Fruit fly (Drosophila melanogaster): Measurements from ENCODE around the gene Reps.

Reps gene

dm6 chr2L:11106562-11106962 is at the start of gene Reps (continued):
- TF ChIP-seq CG10431 (GFP tag; optimal IDR thresholded peaks at IDR 0.05) = peak; percentile 94
- TF ChIP-seq H15 (GFP tag; IDR thresholded peaks at IDR 0.05) = peak; percentile 99
- TF ChIP-seq ATbp (GFP tag; optimal IDR thresholded peaks at IDR 0.05) = peak; percentile 96
- peak; percentile 52; the same call in 1 of the 2 replicates for TF ChIP-seq inv (GFP tag; IDR thresholded peaks at IDR 0.05; ENCODE audit: partially characterized antibody)
- TF ChIP-seq CG8388 (GFP tag; optimal IDR thresholded peaks at IDR 0.05) = peak; percentile 98
- TF ChIP-seq Side (GFP tag; optimal IDR thresholded peaks at IDR 0.05) = peak; percentile 96
- TF ChIP-seq CG16813 (GFP tag; IDR thresholded peaks at IDR 0.05; ENCODE audit: partially characterized antibody) = peak; percentile 68
- peak; percentile 94 for TF ChIP-seq kah (GFP tag; optimal IDR thresholded peaks at IDR 0.05)
- peak; percentile 97 for TF ChIP-seq CG9609 (GFP tag; optimal IDR thresholded peaks at IDR 0.05)
- peak; percentile 70 for TF ChIP-seq pfk (GFP tag; optimal IDR thresholded peaks at IDR 0.05)
- peak; percentile 97 for TF ChIP-seq CG15011 (GFP tag; optimal IDR thresholded peaks at IDR 0.05)
- peak; percentile 97 for TF ChIP-seq CG8944 (GFP tag; optimal IDR thresholded peaks at IDR 0.05)
- peak; percentile 95 for TF ChIP-seq ab (GFP tag; optimal IDR thresholded peaks at IDR 0.05)
- peak; percentile 88 for TF ChIP-seq Myb (GFP tag; optimal IDR thresholded peaks at IDR 0.05)
- no peak for TF ChIP-seq Lpt (GFP tag; optimal IDR thresholded peaks at IDR 0.05)
- peak; percentile 96 for TF ChIP-seq CG12071 (GFP tag; optimal IDR thresholded peaks at IDR 0.05)
- peak; percentile 100 for TF ChIP-seq CG7928 (GFP tag; optimal IDR thresholded peaks at IDR 0.05)
- peak; percentile 98 for TF ChIP-seq zfh2 (GFP tag; optimal IDR thresholded peaks at IDR 0.05)
- peak; percentile 98 to 99 for TF ChIP-seq chif (GFP tag; optimal IDR thresholded peaks at IDR 0.05)
- TF ChIP-seq Doc2 (GFP tag; IDR thresholded peaks at IDR 0.05) = peak; percentile 96
- TF ChIP-seq gcm (GFP tag; optimal IDR thresholded peaks at IDR 0.05) = peak; percentile 97
- TF ChIP-seq CG13296 (GFP tag; optimal IDR thresholded peaks at IDR 0.05) = peak; percentile 97
- peak; percentile 98 for TF ChIP-seq sens-2 (GFP tag; IDR thresholded peaks at IDR 0.05)
- TF ChIP-seq CG2199 (GFP tag; IDR thresholded peaks at IDR 0.05) = peak; percentile 99
- TF ChIP-seq HmgD (GFP tag; optimal IDR thresholded peaks at IDR 0.05) = peak; percentile 96
- TF ChIP-seq pum (GFP tag; optimal IDR thresholded peaks at IDR 0.05) = peak; percentile 98
- peak; percentile 96 for TF ChIP-seq luna (GFP tag; optimal IDR thresholded peaks at IDR 0.05)
- peak; percentile 98 for TF ChIP-seq Drgx (GFP tag; IDR thresholded peaks at IDR 0.05)
- peak; percentile 98 for TF ChIP-seq CG9215 (GFP tag; IDR thresholded peaks at IDR 0.05)
- TF ChIP-seq zfh1 (GFP tag; IDR thresholded peaks at IDR 0.05) = peak; percentile 99
- TF ChIP-seq Adf1 (GFP tag; IDR thresholded peaks at IDR 0.05) = peak; percentile 86
- TF ChIP-seq Jarid2 (GFP tag; optimal IDR thresholded peaks at IDR 0.05) = peak; percentile 90
- peak; percentile 96 for TF ChIP-seq Lhr (GFP tag; optimal IDR thresholded peaks at IDR 0.05)
- peak; percentile 98 for TF ChIP-seq Atf-2 (GFP tag; optimal IDR thresholded peaks at IDR 0.05)
- TF ChIP-seq CG8290 (GFP tag; optimal IDR thresholded peaks at IDR 0.05) = peak; percentile 99
- peak; percentile 96 for TF ChIP-seq CG8290 (tag; optimal IDR thresholded peaks at IDR 0.05)
- TF ChIP-seq jigr1 (GFP tag; IDR thresholded peaks at IDR 0.05) = peak; percentile 98
- TF ChIP-seq fd64A (GFP tag; optimal IDR thresholded peaks at IDR 0.05) = peak; percentile 94
- peak; percentile 97 for TF ChIP-seq CG7786 (GFP tag; optimal IDR thresholded peaks at IDR 0.05)
- TF ChIP-seq CG6813 (GFP tag; optimal IDR thresholded peaks at IDR 0.05) = peak; percentile 97
- peak; percentile 38 for TF ChIP-seq gfzf (GFP tag; optimal IDR thresholded peaks at IDR 0.05)
- peak; percentile 94 for TF ChIP-seq D19B (GFP tag; optimal IDR thresholded peaks at IDR 0.05)
- TF ChIP-seq chm (GFP tag; IDR thresholded peaks at IDR 0.05) = peak; percentile 98
- peak; percentile 90 for TF ChIP-seq corto (GFP tag; optimal IDR thresholded peaks at IDR 0.05)
- peak; percentile 97 for TF ChIP-seq trem (tag; optimal IDR thresholded peaks at IDR 0.05)
- peak; percentile 93 for TF ChIP-seq fd102C (GFP tag; optimal IDR thresholded peaks at IDR 0.05)
- peak; percentile 95 for TF ChIP-seq NC2α (GFP tag; optimal IDR thresholded peaks at IDR 0.05)
- TF ChIP-seq CG33213 (GFP tag; optimal IDR thresholded peaks at IDR 0.05) = peak; percentile 97
- peak; percentile 97 for TF ChIP-seq Asciz (GFP tag; optimal IDR thresholded peaks at IDR 0.05)
- TF ChIP-seq CG30403 (GFP tag; optimal IDR thresholded peaks at IDR 0.05) = peak; percentile 99
- TF ChIP-seq nom (GFP tag; optimal IDR thresholded peaks at IDR 0.05) = peak; percentile 95

Data from whole organism, embryonic.